Fruit fly (Drosophila melanogaster): Measurements from ENCODE around the gene cyst.

The cyst gene

DNA sequence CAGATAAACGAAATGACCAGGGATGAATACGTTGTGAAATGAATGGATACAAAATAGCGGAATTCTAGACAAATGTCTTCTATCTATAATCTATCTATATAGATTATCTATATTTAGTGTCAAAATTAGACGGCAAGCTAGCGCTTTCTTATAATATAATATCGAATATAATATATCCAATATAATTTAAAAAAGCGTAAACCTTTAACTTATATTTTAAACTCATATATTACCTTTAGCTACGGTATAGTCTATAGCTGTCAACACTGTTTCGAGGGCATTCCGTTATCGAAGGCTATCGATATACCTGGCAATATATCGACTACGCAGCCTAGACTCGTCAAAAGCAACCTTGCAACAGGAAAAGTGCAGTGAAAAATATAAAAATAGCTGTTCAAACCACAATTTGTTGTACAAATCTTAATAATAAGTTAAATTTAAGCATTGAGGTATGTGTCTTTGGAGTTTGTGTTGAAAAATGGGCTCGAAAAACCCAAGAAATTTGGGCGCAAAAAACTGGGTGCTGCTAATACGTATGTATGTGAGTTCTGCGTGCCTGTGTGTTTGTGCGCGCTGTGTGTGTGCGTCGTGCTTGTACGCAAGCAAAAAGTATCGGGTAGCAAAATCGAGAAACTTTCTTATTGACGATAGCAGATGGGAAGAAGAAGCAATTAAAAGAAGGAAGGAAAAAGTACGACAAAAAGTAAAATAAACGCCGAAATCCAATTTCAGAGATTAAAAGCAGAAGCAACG, 15.5 kb downstream of the cyst start, which contains the start of the genes swm and Ctu2 (continued):
- TF ChIP-seq CG15601 (tag; optimal IDR thresholded peaks at IDR 0.05) (peak; percentile 64), CG2889 (GFP tag; IDR thresholded peaks at IDR 0.05) (no peak), B-H2 (GFP tag; optimal IDR thresholded peaks at IDR 0.05) (peak; percentile 88), Gug (GFP tag; IDR thresholded peaks at IDR 0.05) (peak; percentile 26; the same call in 2 of the 4 replicates), Usf (GFP tag; optimal IDR thresholded peaks at IDR 0.05) (peak; percentile 13), hbn (GFP tag; IDR thresholded peaks at IDR 0.05; ENCODE audit: partially characterized antibody) (peak; percentile 66), Antp (GFP tag; optimal IDR thresholded peaks at IDR 0.05) (no peak), Doc2 (GFP tag; IDR thresholded peaks at IDR 0.05) (no peak), ewg (GFP tag; optimal IDR thresholded peaks at IDR 0.05) (no peak), Atf3 (GFP tag; optimal IDR thresholded peaks at IDR 0.05) (no peak), Doc3 (GFP tag; IDR thresholded peaks at IDR 0.05; ENCODE audit: partially characterized antibody) (peak; percentile 70), tap (tag; optimal IDR thresholded peaks at IDR 0.05) (no peak), Poxn (GFP tag; IDR thresholded peaks at IDR 0.05) (no peak), Xbp1 (GFP tag; optimal IDR thresholded peaks at IDR 0.05) (peak; percentile 68), CG12744 (GFP tag; optimal IDR thresholded peaks at IDR 0.05) (no peak), nau (GFP tag; optimal IDR thresholded peaks at IDR 0.05) (no peak), Mes4 (GFP tag; optimal IDR thresholded peaks at IDR 0.05) (no peak), Scr (GFP tag; IDR thresholded peaks at IDR 0.05; ENCODE audit: partially characterized antibody) (peak; percentile 83), Hr39 (optimal IDR thresholded peaks at IDR 0.05) (no peak)

DNA sequence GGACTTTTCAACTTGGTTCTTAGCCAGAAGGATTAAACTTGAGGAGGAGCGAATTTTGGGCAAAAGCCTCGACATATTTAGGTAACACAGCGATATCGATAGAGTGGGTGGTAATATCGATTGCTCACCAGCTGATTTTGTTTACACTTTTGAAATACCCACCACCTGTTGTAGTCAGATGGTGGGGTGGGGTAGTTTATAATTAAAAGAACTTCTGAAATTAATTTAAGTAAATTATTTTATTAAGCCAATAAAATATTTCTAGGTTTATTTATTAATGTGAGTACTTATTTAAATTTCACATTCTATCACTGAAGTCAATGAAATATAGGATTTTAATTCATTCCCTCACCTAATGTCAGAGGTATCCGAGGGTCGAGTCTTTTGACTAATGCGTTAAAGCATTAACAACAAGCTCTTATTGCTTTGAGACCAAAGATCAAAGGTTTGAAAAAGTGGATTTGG, 18.5 kb downstream of the cyst start, which contains the start of the genes CG10194 and CG18094:
TSS of gene CG10194 (minus strand) at position 108 of the 465 bp plus-strand sequence.
TSS of gene CG18094 (plus strand) at position 266 of the 465 bp plus-strand sequence.
- peak; percentile 52; the same call in 1 of the 2 replicates for TF ChIP-seq hbn (GFP tag; IDR thresholded peaks at IDR 0.05; ENCODE audit: partially characterized antibody)
- TF ChIP-seq Poxn (GFP tag; IDR thresholded peaks at IDR 0.05) = no peak
- no peak for TF ChIP-seq CG12769 (tag; optimal IDR thresholded peaks at IDR 0.05)
- 0 out of 3 replicates have a peak, but pooled peaks have one; percentile 35 for TF ChIP-seq Dbx (GFP tag; IDR thresholded peaks at IDR 0.05)
- TF ChIP-seq crp (GFP tag; optimal IDR thresholded peaks at IDR 0.05) = peak; percentile 29 to 88
- TF ChIP-seq Ptx1 (GFP tag; IDR thresholded peaks at IDR 0.05) = peak; percentile 41; the same call in 1 of the 2 replicates
- TF ChIP-seq mld (GFP tag; IDR thresholded peaks at IDR 0.05; ENCODE audit: partially characterized antibody) = no peak
- no peak for TF ChIP-seq corto (GFP tag; optimal IDR thresholded peaks at IDR 0.05)
- TF ChIP-seq hkb (optimal IDR thresholded peaks at IDR 0.05) = no peak
- TF ChIP-seq hkb (GFP tag; IDR thresholded peaks at IDR 0.05) = peak; percentile 19; the same call in 1 of the 2 replicates
- TF ChIP-seq CoRest (tag; optimal IDR thresholded peaks at IDR 0.05) = no peak
- TF ChIP-seq Eip74EF (GFP tag; optimal IDR thresholded peaks at IDR 0.05) = peak in 1 of 2 experiments; percentile 16
- no peak for TF ChIP-seq sisA (GFP tag; IDR thresholded peaks at IDR 0.05)
- no peak for TF ChIP-seq wdn (GFP tag; IDR thresholded peaks at IDR 0.05)
- no peak for TF ChIP-seq Spps (tag; optimal IDR thresholded peaks at IDR 0.05)
- TF ChIP-seq fd64A (GFP tag; optimal IDR thresholded peaks at IDR 0.05) = no peak
- no peak for TF ChIP-seq CG2129 (GFP tag; IDR thresholded peaks at IDR 0.05; ENCODE audit: partially characterized antibody)
- TF ChIP-seq CG34376 (GFP tag; optimal IDR thresholded peaks at IDR 0.05) = peak; percentile 34
- TF ChIP-seq Lhr (GFP tag; optimal IDR thresholded peaks at IDR 0.05) = no peak
- no peak for TF ChIP-seq wor (GFP tag; IDR thresholded peaks at IDR 0.05)
- peak; percentile 99 for TF ChIP-seq D19B (GFP tag; optimal IDR thresholded peaks at IDR 0.05)
- no peak for TF ChIP-seq CG18599 (GFP tag; optimal IDR thresholded peaks at IDR 0.05)
- no peak for TF ChIP-seq Fer2 (tag; optimal IDR thresholded peaks at IDR 0.05)
- no peak for TF ChIP-seq pum (GFP tag; optimal IDR thresholded peaks at IDR 0.05)
- no peak for TF ChIP-seq peb (GFP tag; IDR thresholded peaks at IDR 0.05)
- no peak for TF ChIP-seq Camta (GFP tag; optimal IDR thresholded peaks at IDR 0.05)
- no peak for TF ChIP-seq sd (tag; optimal IDR thresholded peaks at IDR 0.05)
- TF ChIP-seq CG2712 (tag; optimal IDR thresholded peaks at IDR 0.05) = peak; percentile 65
- TF ChIP-seq shn (GFP tag; optimal IDR thresholded peaks at IDR 0.05) = no peak
- TF ChIP-seq CG17328 (GFP tag; IDR thresholded peaks at IDR 0.05) = no peak
- no peak for TF ChIP-seq CG11723 (GFP tag; optimal IDR thresholded peaks at IDR 0.05)
